In the genomic region with DNA sequence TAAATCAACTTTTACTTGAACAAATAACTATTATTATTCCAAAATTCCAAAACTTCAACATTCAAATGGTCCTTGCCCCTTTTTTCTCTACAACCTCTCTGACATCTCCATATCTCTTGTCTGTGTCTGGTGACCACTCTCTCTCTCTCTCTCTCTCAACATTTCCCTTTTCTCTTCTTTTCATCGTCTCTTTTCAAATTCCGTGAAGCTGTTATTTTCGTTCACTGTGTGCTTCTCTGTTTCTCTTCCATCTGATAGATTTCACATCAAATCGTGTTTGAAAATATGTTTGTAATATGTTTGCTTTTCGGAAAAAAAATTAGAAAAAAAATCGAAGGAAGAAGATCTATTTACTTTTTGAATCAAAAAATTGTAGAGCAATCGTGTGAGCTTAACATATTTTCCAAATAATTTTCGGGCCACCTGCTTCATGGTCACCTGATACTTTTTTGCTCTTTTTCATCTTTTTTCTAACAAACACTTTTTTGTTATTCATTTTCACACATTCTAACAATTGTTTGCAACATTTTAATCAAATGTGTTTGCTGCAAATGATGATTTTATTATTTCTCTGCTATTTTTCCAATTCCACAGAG, we compare ENCODE assay signal across 6 worm cellular contexts.
TF ChIP-seq lines count a peak whose summit lies in the region.

No protein-coding gene starts in this region.

TF ChIP-seq in whole organism, L1 larva, 84 proteins besides CTCF, POLR2A, EP300 and RAD21 (continued from another document and continues in another):
- peak; percentile 48 for TF ChIP-seq rnt-1 (tag; optimal IDR thresholded peaks at IDR 0.05; lab: Kevin White, UChicago)
- TF ChIP-seq xbp-1 (tag; optimal IDR thresholded peaks at IDR 0.05; lab: Kevin White, UChicago), result no peak
- TF ChIP-seq nhr-90 (tag; optimal IDR thresholded peaks at IDR 0.05; lab: Kevin White, UChicago; ENCODE audit: poor library complexity), result no peak
- TF ChIP-seq lir-3 (tag; optimal IDR thresholded peaks at IDR 0.05; lab: Kevin White, UChicago; ENCODE audit: poor library complexity), result no peak
- TF ChIP-seq nhr-47 (tag; optimal IDR thresholded peaks at IDR 0.05; lab: Kevin White, UChicago), result peak; percentile 28
- TF ChIP-seq nhr-237 (tag; optimal IDR thresholded peaks at IDR 0.05; lab: Kevin White, UChicago), result no peak
- TF ChIP-seq unc-86 (tag; optimal IDR thresholded peaks at IDR 0.05; lab: Kevin White, UChicago), result peak; percentile 40
- peak; percentile 49 to 50 for TF ChIP-seq efl-1 (optimal IDR thresholded peaks at IDR 0.05; lab: Kevin White, UChicago)
- TF ChIP-seq efl-1 (GFP tag; optimal IDR thresholded peaks at IDR 0.05 in 1 of 2; lab: Kevin White, UChicago), result peak; percentile 14 to 90
- TF ChIP-seq lin-14 (GFP tag; optimal IDR thresholded peaks at IDR 0.05; lab: Kevin White, UChicago), result peak; percentile 85
- no peak for TF ChIP-seq ceh-8 (GFP tag; optimal IDR thresholded peaks at IDR 0.05; lab: Kevin White, UChicago)
- TF ChIP-seq blmp-1 (tag; optimal IDR thresholded peaks at IDR 0.05; lab: Kevin White, UChicago), result peak; percentile 87
- no peak for TF ChIP-seq egl-13 (tag; optimal IDR thresholded peaks at IDR 0.05; lab: Kevin White, UChicago)
- no peak for TF ChIP-seq zag-1 (tag; optimal IDR thresholded peaks at IDR 0.05; lab: Kevin White, UChicago)
- TF ChIP-seq nhr-19 (GFP tag; conservative IDR thresholded peaks at IDR 0.05; lab: Robert Waterston, UW), result peak; percentile 20; the same call in 1 of the 2 replicates
- no peak for TF ChIP-seq aha-1 (tag; optimal IDR thresholded peaks at IDR 0.05; lab: Kevin White, UChicago)
- peak; percentile 22 to 65 for TF ChIP-seq lsy-2 (tag; optimal IDR thresholded peaks at IDR 0.05; lab: Kevin White, UChicago)
- peak in 1 of 3 experiments; percentile 20 for TF ChIP-seq ceh-82 (tag; optimal IDR thresholded peaks at IDR 0.05; lab: Kevin White, UChicago)
- no peak for TF ChIP-seq unc-62 (GFP tag; optimal IDR thresholded peaks at IDR 0.05; lab: Kevin White, UChicago)
- peak; percentile 41 for TF ChIP-seq mep-1 (tag; optimal IDR thresholded peaks at IDR 0.05; lab: Kevin White, UChicago)

TF ChIP-seq in whole organism, L2 larva, 48 proteins besides CTCF, POLR2A, EP300 and RAD21 (continued from another document):
- peak; percentile 72 for TF ChIP-seq C34F6.9 (tag; optimal IDR thresholded peaks at IDR 0.05; lab: Kevin White, UChicago)
- peak; percentile 6 for TF ChIP-seq snpc-4 (tag; optimal IDR thresholded peaks at IDR 0.05; lab: Kevin White, UChicago)
- TF ChIP-seq fos-1 (tag; optimal IDR thresholded peaks at IDR 0.05; lab: Kevin White, UChicago), result peak; percentile 3
- no peak for TF ChIP-seq mab-5 (tag; optimal IDR thresholded peaks at IDR 0.05; lab: Kevin White, UChicago)
- TF ChIP-seq R02D3.7 (tag; optimal IDR thresholded peaks at IDR 0.05; lab: Kevin White, UChicago), result no peak
- TF ChIP-seq ceh-82 (tag; optimal IDR thresholded peaks at IDR 0.05; lab: Kevin White, UChicago), result no peak
- peak in 1 of 2 experiments; percentile 72 for TF ChIP-seq lsy-2 (tag; optimal IDR thresholded peaks at IDR 0.05; lab: Kevin White, UChicago)
- no peak for TF ChIP-seq nhr-12 (tag; optimal IDR thresholded peaks at IDR 0.05; lab: Kevin White, UChicago)
- no peak for TF ChIP-seq ztf-4 (tag; optimal IDR thresholded peaks at IDR 0.05; lab: Kevin White, UChicago)
- TF ChIP-seq Y55F3AM.14 (GFP tag; optimal IDR thresholded peaks at IDR 0.05; lab: Kevin White, UChicago), result no peak
- TF ChIP-seq nhr-23 (tag; optimal IDR thresholded peaks at IDR 0.05; lab: Kevin White, UChicago), result no peak
- TF ChIP-seq peb-1 (tag; optimal IDR thresholded peaks at IDR 0.05; lab: Kevin White, UChicago), result no peak
- TF ChIP-seq unc-55 (GFP tag; optimal IDR thresholded peaks at IDR 0.05; lab: Kevin White, UChicago), result peak; percentile 49
- no peak for TF ChIP-seq lin-13 (GFP tag; optimal IDR thresholded peaks at IDR 0.05; lab: Kevin White, UChicago)
- no peak for TF ChIP-seq alr-1 (tag; optimal IDR thresholded peaks at IDR 0.05; lab: Kevin White, UChicago)
- TF ChIP-seq egl-27 (tag; optimal IDR thresholded peaks at IDR 0.05; lab: Kevin White, UChicago), result no peak
- peak; percentile 51 for TF ChIP-seq nhr-6 (tag; optimal IDR thresholded peaks at IDR 0.05; lab: Kevin White, UChicago)
- no peak for TF ChIP-seq nhr-11 (tag; optimal IDR thresholded peaks at IDR 0.05; lab: Kevin White, UChicago)
- TF ChIP-seq ama-1 (optimal IDR thresholded peaks at IDR 0.05; lab: Kevin White, UChicago), result peak; percentile 58

TF ChIP-seq in whole organism, L3 larva, 47 proteins besides CTCF, POLR2A, EP300 and RAD21 (continued from another document and continues in another):
- TF ChIP-seq nhr-25 (tag; optimal IDR thresholded peaks at IDR 0.05; lab: Kevin White, UChicago) (no peak), nhr-77 (tag; optimal IDR thresholded peaks at IDR 0.05; lab: Kevin White, UChicago) (no peak), pqm-1 (tag; optimal IDR thresholded peaks at IDR 0.05; lab: Kevin White, UChicago) (no peak), nhr-28 (tag; optimal IDR thresholded peaks at IDR 0.05; lab: Kevin White, UChicago) (no peak), ceh-16 (tag; optimal IDR thresholded peaks at IDR 0.05; lab: Kevin White, UChicago) (no peak), R02D3.7 (tag; optimal IDR thresholded peaks at IDR 0.05; lab: Kevin White, UChicago) (no peak), daf-12 (tag; optimal IDR thresholded peaks at IDR 0.05; lab: Kevin White, UChicago) (no peak), ceh-82 (tag; optimal IDR thresholded peaks at IDR 0.05; lab: Kevin White, UChicago) (no peak), elt-1 (tag; optimal IDR thresholded peaks at IDR 0.05; lab: Kevin White, UChicago) (peak; percentile 9), nhr-67 (tag; optimal IDR thresholded peaks at IDR 0.05; lab: Kevin White, UChicago) (no peak), unc-62 (GFP tag; optimal IDR thresholded peaks at IDR 0.05; lab: Kevin White, UChicago) (no peak), nhr-23 (tag; optimal IDR thresholded peaks at IDR 0.05; lab: Kevin White, UChicago) (peak; percentile 0), lsy-12 (tag; optimal IDR thresholded peaks at IDR 0.05; lab: Kevin White, UChicago) (no peak), nhr-11 (tag; optimal IDR thresholded peaks at IDR 0.05; lab: Kevin White, UChicago) (no peak), fos-1 (tag; optimal IDR thresholded peaks at IDR 0.05; lab: Kevin White, UChicago) (no peak), egl-5 (tag; optimal IDR thresholded peaks at IDR 0.05; lab: Kevin White, UChicago) (peak; percentile 37), nfya-1 (tag; optimal IDR thresholded peaks at IDR 0.05; lab: Kevin White, UChicago; ENCODE audit: insufficient read depth) (peak; percentile 59), elt-2 (tag; optimal IDR thresholded peaks at IDR 0.05; lab: Kevin White, UChicago) (no peak), tbx-2 (tag; optimal IDR thresholded peaks at IDR 0.05; lab: Kevin White, UChicago) (no peak), sea-2 (GFP tag; optimal IDR thresholded peaks at IDR 0.05; lab: Kevin White, UChicago) (no peak), ztf-11 (tag; optimal IDR thresholded peaks at IDR 0.05; lab: Kevin White, UChicago) (no peak), nhr-43 (tag; optimal IDR thresholded peaks at IDR 0.05; lab: Kevin White, UChicago; ENCODE audit: poor library complexity, severe bottlenecking) (no peak), ama-1 (optimal IDR thresholded peaks at IDR 0.05; lab: Kevin White, UChicago) (peak; percentile 30)

TF ChIP-seq in whole organism, L4 larva, 104 proteins besides CTCF, POLR2A, EP300 and RAD21 (continued from another document and continues in another):
- no peak for TF ChIP-seq mxl-3 (GFP tag; optimal IDR thresholded peaks at IDR 0.05; lab: Kevin White, UChicago)
- no peak for TF ChIP-seq lin-1 (GFP tag; IDR thresholded peaks at IDR 0.05; lab: Robert Waterston, UW)
- TF ChIP-seq nhr-41 (GFP tag; IDR thresholded peaks at IDR 0.05; lab: Robert Waterston, UW), result no peak
- no peak for TF ChIP-seq daf-12 (tag; optimal IDR thresholded peaks at IDR 0.05; lab: Kevin White, UChicago)
- TF ChIP-seq mes-2 (tag; optimal IDR thresholded peaks at IDR 0.05; lab: Kevin White, UChicago; ENCODE audit: poor library complexity, severe bottlenecking), result peak; percentile 44
- TF ChIP-seq unc-130 (GFP tag; optimal IDR thresholded peaks at IDR 0.05; lab: Kevin White, UChicago), result no peak
- peak; percentile 11 for TF ChIP-seq rbr-2 (tag; optimal IDR thresholded peaks at IDR 0.05; lab: Kevin White, UChicago)
- no peak for TF ChIP-seq lir-3 (tag; optimal IDR thresholded peaks at IDR 0.05; lab: Kevin White, UChicago)
- TF ChIP-seq egl-43 (GFP tag; IDR thresholded peaks at IDR 0.05; lab: Robert Waterston, UW), result no peak
- no peak for TF ChIP-seq ceh-44 (GFP tag; IDR thresholded peaks at IDR 0.05; lab: Robert Waterston, UW)
- no peak for TF ChIP-seq lin-39 (tag; optimal IDR thresholded peaks at IDR 0.05; lab: Kevin White, UChicago)
- TF ChIP-seq nhr-11 (tag; optimal IDR thresholded peaks at IDR 0.05; lab: Kevin White, UChicago), result no peak
- TF ChIP-seq D1046.2 (GFP tag; IDR thresholded peaks at IDR 0.05; lab: Robert Waterston, UW), result no peak
- TF ChIP-seq saeg-2 (GFP tag; IDR thresholded peaks at IDR 0.05; lab: Robert Waterston, UW), result no peak
- no peak for TF ChIP-seq F26F4.8 (GFP tag; conservative IDR thresholded peaks at IDR 0.05; lab: Robert Waterston, UW)
- no peak for TF ChIP-seq egl-27 (tag; optimal IDR thresholded peaks at IDR 0.05; lab: Kevin White, UChicago)
- no peak for TF ChIP-seq nhr-48 (tag; optimal IDR thresholded peaks at IDR 0.05; lab: Kevin White, UChicago)
- TF ChIP-seq F49E8.2 (tag; optimal IDR thresholded peaks at IDR 0.05; lab: Kevin White, UChicago; ENCODE audit: borderline replicate concordance), result no peak
- no peak for TF ChIP-seq duxl-1 (tag; optimal IDR thresholded peaks at IDR 0.05; lab: Kevin White, UChicago; ENCODE audit: poor library complexity)
- TF ChIP-seq mdt-29 (GFP tag; IDR thresholded peaks at IDR 0.05; lab: Robert Waterston, UW), result no peak
- no peak for TF ChIP-seq attf-4 (tag; optimal IDR thresholded peaks at IDR 0.05; lab: Kevin White, UChicago)
- TF ChIP-seq daf-16 (GFP tag; optimal IDR thresholded peaks at IDR 0.05; lab: Kevin White, UChicago), result peak in 1 of 2 experiments; percentile 89
- peak; percentile 50 for TF ChIP-seq daf-16 (tag; optimal IDR thresholded peaks at IDR 0.05; lab: Kevin White, UChicago)
- peak; percentile 56 for TF ChIP-seq mep-1 (tag; optimal IDR thresholded peaks at IDR 0.05; lab: Kevin White, UChicago)

TF ChIP-seq in whole organism, late embryonic, 69 proteins besides CTCF, POLR2A, EP300 and RAD21 (continued from another document):
- TF ChIP-seq mec-3 (tag; optimal IDR thresholded peaks at IDR 0.05; lab: Kevin White, UChicago; ENCODE audit: borderline replicate concordance) (no peak), rnt-1 (tag; optimal IDR thresholded peaks at IDR 0.05; lab: Kevin White, UChicago) (no peak)

TF ChIP-seq in whole organism, mixed stage, embryonic, 35 proteins besides CTCF, POLR2A, EP300 and RAD21 (continued from another document):
- TF ChIP-seq nhr-12 (tag; optimal IDR thresholded peaks at IDR 0.05; lab: Kevin White, UChicago), result no peak
- peak; percentile 58 for TF ChIP-seq unc-120 (tag; optimal IDR thresholded peaks at IDR 0.05; lab: Kevin White, UChicago; ENCODE audit: poor library complexity, severe bottlenecking)
- no peak for TF ChIP-seq drap-1 (GFP tag; optimal IDR thresholded peaks at IDR 0.05; lab: Kevin White, UChicago)
- no peak for TF ChIP-seq ztf-11 (tag; optimal IDR thresholded peaks at IDR 0.05; lab: Kevin White, UChicago)
- no peak for TF ChIP-seq elt-3 (tag; optimal IDR thresholded peaks at IDR 0.05; lab: Kevin White, UChicago)
- no peak for TF ChIP-seq pha-4 (tag; optimal IDR thresholded peaks at IDR 0.05; lab: Kevin White, UChicago)
- no peak for TF ChIP-seq ces-1 (GFP tag; optimal IDR thresholded peaks at IDR 0.05; lab: Kevin White, UChicago)
TF ChIP-seq in whole organism, mixed stage, embryonic: peak in this region for 3.
